Worm (Caenorhabditis elegans) whole organism, late embryonic: ENCODE results near the gene lys-10.

ENCODE experiments used
- K09A11.1 ChIP-seq: sonication (generic microtip); optimal IDR thresholded peaks from 2 replicates; lab custom pipeline; 2017; ENCODE audit warnings: antibody characterized with exemption, mild to moderate bottlenecking, missing genetic modification characterization, missing compliant biosample characterization; ENCODE audit not compliant: insufficient read depth
- ama-1 ChIP-seq: fragments of 150-350 bp; optimal IDR thresholded peaks from 2 replicates; lab custom pipeline; 2014
- ceh-31 ChIP-seq: sonication (generic microtip); optimal IDR thresholded peaks from 2 replicates; lab custom pipeline; 2016; ENCODE audit warnings: missing genetic modification characterization, missing compliant biosample characterization
- dve-1 ChIP-seq: sonication (generic microtip); optimal IDR thresholded peaks from 2 replicates; lab custom pipeline; 2017; ENCODE audit warnings: antibody characterized with exemption, mild to moderate bottlenecking, missing genetic modification characterization, missing compliant biosample characterization
- ets-4 ChIP-seq: sonication (generic microtip); optimal IDR thresholded peaks from 2 replicates; lab custom pipeline; 2016; ENCODE audit warnings: missing genetic modification characterization, missing compliant biosample characterization
- fkh-10 ChIP-seq: fragments of 150-350 bp; optimal IDR thresholded peaks from 2 replicates; lab custom pipeline; 2014; ENCODE audit warnings: missing biosample characterization, missing genetic modification reagents, missing genetic modification characterization
- hlh-30 ChIP-seq: sonication (generic microtip); optimal IDR thresholded peaks from 2 replicates; lab custom pipeline; 2017; ENCODE audit warnings: antibody characterized with exemption, missing genetic modification characterization, missing compliant biosample characterization; ENCODE audit not compliant: insufficient read depth
- mec-3 ChIP-seq: sonication (generic microtip); optimal IDR thresholded peaks from 2 replicates; lab custom pipeline; 2016; ENCODE audit warnings: borderline replicate concordance, missing genetic modification characterization, missing compliant biosample characterization
- odd-2 ChIP-seq: sonication (generic microtip); optimal IDR thresholded peaks from 2 replicates; lab custom pipeline; 2017; ENCODE audit warnings: antibody characterized with exemption, mild to moderate bottlenecking, missing genetic modification characterization, missing compliant biosample characterization
- pag-3 ChIP-seq: sonication (generic microtip); optimal IDR thresholded peaks from 2 replicates; lab custom pipeline; 2016; ENCODE audit warnings: missing compliant biosample characterization, missing genetic modification characterization, borderline replicate concordance
- pqm-1 ChIP-seq: sonication (generic microtip); optimal IDR thresholded peaks from 2 replicates; lab custom pipeline; 2016; ENCODE audit warnings: missing genetic modification characterization, missing compliant biosample characterization
- tbx-2 ChIP-seq: sonication (generic microtip); optimal IDR thresholded peaks from 2 replicates; lab custom pipeline; 2016; ENCODE audit warnings: missing genetic modification characterization, missing compliant biosample characterization
- unc-55 ChIP-seq: sonication (generic microtip); optimal IDR thresholded peaks from 2 replicates; lab custom pipeline; 2017; ENCODE audit warnings: missing biosample characterization, missing genetic modification reagents, missing genetic modification characterization
- ztf-16 ChIP-seq: sonication (generic microtip); optimal IDR thresholded peaks from 2 replicates; lab custom pipeline; 2017; ENCODE audit warnings: missing genetic modification characterization, missing compliant biosample characterization

ce11 chrIV:8289105-8289504, 43.5 kb upstream of the lys-10 start:
- no peak for TF ChIP-seq ztf-16 (tag; lab: Kevin White, UChicago)
- TF ChIP-seq ets-4: no peak
- no peak for TF ChIP-seq pqm-1 (tag; lab: Kevin White, UChicago)
- no peak for TF ChIP-seq pag-3 (tag; lab: Kevin White, UChicago)
- no peak for TF ChIP-seq ama-1 (lab: Kevin White, UChicago)
- TF ChIP-seq dve-1 (tag; lab: Kevin White, UChicago): no peak
- TF ChIP-seq hlh-30 (tag; lab: Kevin White, UChicago): no peak
- no peak for TF ChIP-seq fkh-10 (GFP tag; lab: Kevin White, UChicago)
- no peak for TF ChIP-seq unc-55
- TF ChIP-seq tbx-2 (tag; lab: Kevin White, UChicago): no peak
- no peak for TF ChIP-seq mec-3 (tag; lab: Kevin White, UChicago)
- TF ChIP-seq K09A11.1 (tag; lab: Kevin White, UChicago): no peak
- no peak for TF ChIP-seq odd-2 (tag; lab: Kevin White, UChicago)
- no peak for TF ChIP-seq ceh-31 (tag; lab: Kevin White, UChicago)
